Worm (Caenorhabditis elegans) whole organism, late embryonic: ENCODE data around the gene klo-1.

Experiments used
- ama-1 ChIP-seq: fragments of 150-350 bp; optimal IDR thresholded peaks from 2 replicates; lab custom pipeline; 2014
- ceh-24 ChIP-seq: sonication (generic microtip); optimal IDR thresholded peaks from 2 replicates; lab custom pipeline; 2016; ENCODE audit warnings: mild to moderate bottlenecking, missing genetic modification characterization, missing compliant biosample characterization
- ceh-31 ChIP-seq: sonication (generic microtip); optimal IDR thresholded peaks from 2 replicates; lab custom pipeline; 2016; ENCODE audit warnings: missing genetic modification characterization, missing compliant biosample characterization
- ceh-48 ChIP-seq: sonication (generic microtip); optimal IDR thresholded peaks from 2 replicates; lab custom pipeline; 2016; ENCODE audit warnings: missing genetic modification characterization, inconsistent platforms, missing compliant biosample characterization
- ceh-9 ChIP-seq: sonication (generic microtip); optimal IDR thresholded peaks from 2 replicates; lab custom pipeline; 2016; ENCODE audit warnings: mild to moderate bottlenecking, missing genetic modification characterization, inconsistent platforms, missing compliant biosample characterization
- elt-4 ChIP-seq: sonication (generic microtip); optimal IDR thresholded peaks from 2 replicates; lab custom pipeline; 2016; ENCODE audit warnings: missing genetic modification characterization, missing compliant biosample characterization
- hlh-30 ChIP-seq: sonication (generic microtip); optimal IDR thresholded peaks from 2 replicates; lab custom pipeline; 2017; ENCODE audit warnings: antibody characterized with exemption, missing genetic modification characterization, missing compliant biosample characterization; ENCODE audit not compliant: insufficient read depth
- lim-6 ChIP-seq: sonication (generic microtip); optimal IDR thresholded peaks from 2 replicates; lab custom pipeline; 2016; ENCODE audit warnings: missing genetic modification characterization, missing compliant biosample characterization
- nfya-1 ChIP-seq: sonication (generic microtip); optimal IDR thresholded peaks from 2 replicates; lab custom pipeline; 2017; ENCODE audit warnings: missing genetic modification characterization, mild to moderate bottlenecking, missing compliant biosample characterization, antibody characterized with exemption, moderate library complexity
- nhr-11 ChIP-seq: fragments of 150-350 bp; optimal IDR thresholded peaks from 2 replicates; lab custom pipeline; 2014; ENCODE audit warnings: missing biosample characterization, missing genetic modification characterization
- pha-2 ChIP-seq: sonication (generic microtip); optimal IDR thresholded peaks from 2 replicates; lab custom pipeline; 2017; ENCODE audit warnings: mild to moderate bottlenecking, missing genetic modification characterization, missing compliant biosample characterization
- pros-1 ChIP-seq: fragments of 150-350 bp; optimal IDR thresholded peaks from 2 replicates; lab custom pipeline; 2014; ENCODE audit warnings: missing biosample characterization, missing genetic modification reagents, missing genetic modification characterization
- sox-4 ChIP-seq: sonication (generic microtip); optimal IDR thresholded peaks from 2 replicates; lab custom pipeline; 2017; ENCODE audit warnings: mild to moderate bottlenecking, missing genetic modification characterization, inconsistent platforms, missing compliant biosample characterization
- zip-5 ChIP-seq: sonication (generic microtip); optimal IDR thresholded peaks from 2 replicates; lab custom pipeline; 2016; ENCODE audit warnings: missing genetic modification characterization, missing compliant biosample characterization

DNA sequence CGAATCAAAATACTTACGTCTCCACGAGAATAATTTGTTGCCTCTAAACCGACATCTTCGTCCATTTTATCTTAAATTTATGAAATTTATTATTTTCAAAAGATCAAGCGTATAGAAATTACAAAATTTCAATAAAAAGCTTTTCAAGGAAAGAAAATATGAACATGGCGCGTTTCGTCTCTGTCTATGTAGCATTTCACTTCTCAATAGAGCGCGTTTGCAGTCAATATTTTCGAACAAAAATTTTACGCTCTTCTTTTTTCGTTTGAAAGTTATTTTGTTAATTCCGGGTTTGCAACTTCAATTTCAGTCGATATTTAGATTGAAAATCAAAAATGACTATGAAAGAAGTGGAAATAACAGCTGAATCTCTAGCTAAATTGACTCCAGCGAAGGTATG, 26.2 kb upstream of the klo-1 start, which contains the start of the genes hcf-1 and swd-2.2:
- TF ChIP-seq ceh-24, result no peak
- no peak for TF ChIP-seq nhr-11 (tag; lab: Kevin White, UChicago)
- TF ChIP-seq lim-6, result no peak
- TF ChIP-seq ceh-9, result no peak
- peak; percentile 18 for TF ChIP-seq nfya-1 (tag; lab: Kevin White, UChicago)
- TF ChIP-seq sox-4 (tag; lab: Kevin White, UChicago), result no peak
- TF ChIP-seq pha-2, result no peak
- TF ChIP-seq ceh-48 (tag; lab: Kevin White, UChicago), result no peak
- no peak for TF ChIP-seq ceh-31 (tag; lab: Kevin White, UChicago)
- no peak for TF ChIP-seq elt-4 (tag; lab: Kevin White, UChicago)
- TF ChIP-seq ama-1, result no peak
- TF ChIP-seq hlh-30 (tag; lab: Kevin White, UChicago), result no peak
- TF ChIP-seq pros-1 (tag; lab: Kevin White, UChicago), result no peak
- no peak for TF ChIP-seq zip-5 (tag; lab: Kevin White, UChicago)
